Worm (Caenorhabditis elegans): ENCODE data around the gene unc-58.

DNA sequence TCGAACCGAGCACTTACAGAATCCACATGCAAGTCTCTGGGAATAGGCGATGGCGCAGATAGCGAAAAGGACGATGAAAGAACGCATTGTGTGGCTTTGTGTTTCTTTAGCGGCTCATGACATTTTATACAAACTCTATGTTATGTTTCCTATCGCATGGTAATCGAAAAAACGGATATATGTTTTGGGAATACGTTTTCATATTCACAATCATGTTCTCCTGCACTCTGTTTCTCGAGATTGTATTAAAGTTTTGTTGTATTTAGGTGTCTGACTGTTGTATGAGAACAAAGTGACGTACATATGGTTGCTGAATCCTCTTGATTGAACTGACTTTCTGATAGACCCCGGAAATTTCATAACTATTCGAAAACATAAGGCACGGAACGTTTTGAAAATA lies 74.7 kb downstream of the unc-58 start, which contains the start of gene ZC373.2:
- TF ChIP-seq sea-1 (GFP tag; conservative IDR thresholded peaks at IDR 0.05) = no peak
- TF ChIP-seq flt-1 (GFP tag; IDR thresholded peaks at IDR 0.05) = no peak
- no peak for TF ChIP-seq ama-1 (optimal IDR thresholded peaks at IDR 0.05)
- no peak for TF ChIP-seq aly-1 (tag; optimal IDR thresholded peaks at IDR 0.05)
- no peak for TF ChIP-seq hmbx-1 (tag; optimal IDR thresholded peaks at IDR 0.05)
